Fruit fly (Drosophila melanogaster) whole organism, embryonic: ENCODE data around the gene Rtnl1.
A peak's percentile ranks its signal among the peaks of the same experiment; 100 is the strongest.

Experiments
- Aef1 ChIP-seq: fragments of 200-800 bp; sonication (Bioruptor generic); IDR thresholded peaks from 3 replicates; pipeline ENCODE4 v1.3.6; 2022; ENCODE audit warnings: missing biosample characterization, missing genetic modification characterization
- Bdp1 ChIP-seq: fragments of 200-800 bp; sonication (Bioruptor generic); optimal IDR thresholded peaks from 3 replicates; lab custom pipeline; 2016; ENCODE audit warnings: missing biosample characterization, missing genetic modification characterization
- C15 ChIP-seq: fragments of 200-800 bp; sonication (Bioruptor generic); IDR thresholded peaks from 3 replicates; pipeline ENCODE4 v1.3.6; 2022; ENCODE audit warnings: missing biosample characterization, missing genetic modification characterization
- CG10147 ChIP-seq: fragments of 200-800 bp; sonication (Bioruptor generic); optimal IDR thresholded peaks from 2 replicates; lab custom pipeline; 2019; ENCODE audit warnings: missing biosample characterization, mild to moderate bottlenecking, missing genetic modification characterization, moderate library complexity
- CG10274 ChIP-seq: fragments of 200-800 bp; sonication (Bioruptor generic); optimal IDR thresholded peaks from 3 replicates; lab custom pipeline; 2017; ENCODE audit warnings: missing biosample characterization, mild to moderate bottlenecking, missing genetic modification characterization
- CG11247 ChIP-seq: fragments of 200-800 bp; sonication (Bioruptor generic); IDR thresholded peaks from 2 replicates; pipeline ENCODE4 v1.3.6; 2022; ENCODE audit warnings: missing biosample characterization, missing genetic modification characterization
- CG11723 ChIP-seq: fragments of 200-800 bp; sonication (Bioruptor generic); optimal IDR thresholded peaks from 2 replicates; lab custom pipeline; 2017; ENCODE audit warnings: missing biosample characterization, mild to moderate bottlenecking, missing genetic modification characterization
- CG12942 ChIP-seq: fragments of 200-800 bp; sonication (Bioruptor generic); optimal IDR thresholded peaks from 3 replicates; lab custom pipeline; 2016; ENCODE audit warnings: missing biosample characterization, missing genetic modification characterization
- CG1529 ChIP-seq: fragments of 200-800 bp; sonication (Bioruptor generic); optimal IDR thresholded peaks from 3 replicates; lab custom pipeline; 2018; ENCODE audit warnings: missing biosample characterization, missing genetic modification characterization
- CG15514 ChIP-seq: fragments of 200-800 bp; sonication (Bioruptor generic); optimal IDR thresholded peaks from 3 replicates; lab custom pipeline; 2017; ENCODE audit warnings: missing biosample characterization, missing genetic modification characterization, mild to moderate bottlenecking, moderate library complexity, missing genetic modification reagents
- CG1603 ChIP-seq: fragments of 200-800 bp; sonication (Bioruptor generic); optimal IDR thresholded peaks from 2 replicates; lab custom pipeline; 2019; ENCODE audit warnings: missing biosample characterization, mild to moderate bottlenecking, missing genetic modification characterization, moderate library complexity
- CG32767 ChIP-seq: fragments of 200-800 bp; sonication (Bioruptor generic); IDR thresholded peaks from 2 replicates; pipeline ENCODE4 v1.3.6; 2022; ENCODE audit warnings: missing biosample characterization, missing genetic modification characterization
- CG4282 ChIP-seq: fragments of 200-800 bp; sonication (Bioruptor generic); optimal IDR thresholded peaks from 2 replicates; lab custom pipeline; 2016; ENCODE audit warnings: missing biosample characterization, missing genetic modification characterization
- CG4707 ChIP-seq: fragments of 200-800 bp; sonication (Bioruptor generic); optimal IDR thresholded peaks from 2 replicates; lab custom pipeline; 2018; ENCODE audit warnings: missing biosample characterization, mild to moderate bottlenecking, missing genetic modification characterization, moderate library complexity
- CG6791 ChIP-seq: fragments of 200-800 bp; sonication (Bioruptor generic); IDR thresholded peaks from 3 replicates; pipeline ENCODE4 v1.3.6; 2022; ENCODE audit warnings: missing biosample characterization, missing genetic modification characterization; ENCODE audit not compliant: partially characterized antibody
- CG6813 ChIP-seq: fragments of 200-800 bp; sonication (Bioruptor generic); optimal IDR thresholded peaks from 2 replicates; lab custom pipeline; 2017; ENCODE audit warnings: missing biosample characterization, missing genetic modification characterization, mild to moderate bottlenecking, moderate library complexity, missing genetic modification reagents
- CG6854 ChIP-seq: fragments of 200-800 bp; sonication (Bioruptor generic); optimal IDR thresholded peaks from 3 replicates; lab custom pipeline; 2017; ENCODE audit warnings: missing biosample characterization, mild to moderate bottlenecking, missing genetic modification characterization
- CG7987 ChIP-seq: fragments of 200-800 bp; sonication (Bioruptor generic); optimal IDR thresholded peaks from 2 replicates; lab custom pipeline; 2018; ENCODE audit warnings: missing biosample characterization, mild to moderate bottlenecking, missing genetic modification characterization, moderate library complexity
- CG9727 ChIP-seq: fragments of 200-800 bp; sonication (Bioruptor generic); optimal IDR thresholded peaks from 3 replicates; lab custom pipeline; 2017; ENCODE audit warnings: missing biosample characterization, mild to moderate bottlenecking, missing genetic modification characterization
- CkIIα-i1 ChIP-seq: fragments of 200-800 bp; sonication (Bioruptor generic); IDR thresholded peaks from 2 replicates; pipeline ENCODE4 v1.3.6; 2022; ENCODE audit warnings: missing biosample characterization, missing genetic modification characterization
- Dfd ChIP-seq, 2 experiments: fragments of >200 bp; optimal IDR thresholded peaks; 2 replicates each; lab custom pipeline; 2017; ENCODE audit warnings: missing biosample characterization in 2 of 2, missing genetic modification characterization in 2 of 2
- Ets65A ChIP-seq: fragments of 200-800 bp; sonication (Bioruptor generic); peaks from one replicate; lab custom pipeline; 2016; ENCODE audit warnings: missing biosample characterization, missing genetic modification characterization
- Ets97D ChIP-seq: fragments of 200-800 bp; sonication (Bioruptor generic); optimal IDR thresholded peaks from 3 replicates; lab custom pipeline; 2016; ENCODE audit warnings: missing biosample characterization, missing genetic modification characterization
- Fer3 ChIP-seq: fragments of 200-800 bp; sonication (Bioruptor generic); optimal IDR thresholded peaks from 2 replicates; lab custom pipeline; 2018; ENCODE audit warnings: missing biosample characterization, mild to moderate bottlenecking, missing genetic modification characterization, moderate library complexity
- HmgZ ChIP-seq: fragments of 200-800 bp; sonication (Bioruptor generic); optimal IDR thresholded peaks from 2 replicates; lab custom pipeline; 2018; ENCODE audit warnings: missing biosample characterization, mild to moderate bottlenecking, missing genetic modification characterization
- Jarid2 ChIP-seq: fragments of 200-800 bp; sonication (Bioruptor generic); optimal IDR thresholded peaks from 3 replicates; lab custom pipeline; 2017; ENCODE audit warnings: mild to moderate bottlenecking, missing biosample characterization, missing genetic modification reagents, missing genetic modification characterization
- Max ChIP-seq: fragments of 200-800 bp; sonication (Bioruptor generic); optimal IDR thresholded peaks from 2 replicates; lab custom pipeline; 2016; ENCODE audit warnings: missing biosample characterization, mild to moderate bottlenecking, missing genetic modification characterization
- Med ChIP-seq: fragments of 200-800 bp; sonication (Bioruptor generic); peaks from one replicate; lab custom pipeline; 2016; ENCODE audit warnings: missing biosample characterization, missing genetic modification characterization, mild to moderate bottlenecking, inconsistent platforms, moderate library complexity
- Ptx1 ChIP-seq: fragments of 200-800 bp; sonication (Bioruptor generic); IDR thresholded peaks from 2 replicates; pipeline ENCODE4 v1.3.6; 2022; ENCODE audit warnings: missing biosample characterization, missing genetic modification characterization
- Rx ChIP-seq: fragments of 200-800 bp; sonication (Bioruptor generic); IDR thresholded peaks from 2 replicates; pipeline ENCODE4 v1.3.6; 2022; ENCODE audit warnings: missing biosample characterization, missing genetic modification characterization
- Side ChIP-seq: fragments of 200-800 bp; sonication (Bioruptor generic); optimal IDR thresholded peaks from 2 replicates; lab custom pipeline; 2016; ENCODE audit warnings: missing biosample characterization, missing genetic modification characterization
- Sox100B ChIP-seq: fragments of 200-800 bp; sonication (Bioruptor generic); optimal IDR thresholded peaks from 3 replicates; lab custom pipeline; 2018; ENCODE audit warnings: missing biosample characterization, mild to moderate bottlenecking, missing genetic modification characterization
- Sry-δ ChIP-seq: fragments of 200-800 bp; sonication (Bioruptor generic); optimal IDR thresholded peaks from 2 replicates; lab custom pipeline; 2016; ENCODE audit warnings: missing biosample characterization, missing genetic modification characterization
- Taf1 ChIP-seq: fragments of 200-800 bp; sonication (Bioruptor generic); IDR thresholded peaks from 2 replicates; pipeline ENCODE4 v1.3.6; 2022; ENCODE audit warnings: missing biosample characterization, missing genetic modification characterization
- Xbp1 ChIP-seq: fragments of 200-800 bp; sonication (Bioruptor generic); optimal IDR thresholded peaks from 3 replicates; lab custom pipeline; 2016; ENCODE audit warnings: missing biosample characterization, mild to moderate bottlenecking, missing genetic modification characterization
- Xrp1 ChIP-seq: fragments of 200-800 bp; sonication (Bioruptor generic); IDR thresholded peaks from 2 replicates; pipeline ENCODE4 v1.3.6; 2022; ENCODE audit warnings: missing biosample characterization, missing genetic modification characterization
- ap ChIP-seq: fragments of 200-800 bp; sonication (Bioruptor generic); IDR thresholded peaks from 2 replicates; pipeline ENCODE4 v1.3.6; 2022; ENCODE audit warnings: missing biosample characterization, missing genetic modification characterization
- ash1 ChIP-seq: fragments of 200-800 bp; sonication (Bioruptor generic); optimal IDR thresholded peaks from 2 replicates; lab custom pipeline; 2018; ENCODE audit warnings: missing biosample characterization, mild to moderate bottlenecking, missing genetic modification characterization
- cato ChIP-seq: fragments of 200-800 bp; sonication (Bioruptor generic); optimal IDR thresholded peaks from 2 replicates; lab custom pipeline; 2016; ENCODE audit warnings: missing biosample characterization, missing genetic modification characterization, borderline replicate concordance
- dpn ChIP-seq, 2 experiments: fragments of 200-800 bp; sonication (Bioruptor generic); optimal IDR thresholded peaks; 3 replicates each; lab custom pipeline; 2016; ENCODE audit warnings: missing biosample characterization in 2 of 2, missing genetic modification characterization in 2 of 2
- fru ChIP-seq: fragments of >200 bp; optimal IDR thresholded peaks from 2 replicates; lab custom pipeline; 2017
- grn ChIP-seq: fragments of 200-800 bp; sonication (Bioruptor generic); optimal IDR thresholded peaks from 3 replicates; lab custom pipeline; 2017; ENCODE audit warnings: missing biosample characterization, missing genetic modification characterization
- hb ChIP-seq: fragments of 200-800 bp; sonication (Bioruptor generic); IDR thresholded peaks from 3 replicates; pipeline ENCODE4 v1.3.6; 2022; ENCODE audit warnings: missing biosample characterization, missing genetic modification characterization; ENCODE audit not compliant: partially characterized antibody
- mld ChIP-seq: fragments of 200-800 bp; sonication (Bioruptor generic); IDR thresholded peaks from 3 replicates; pipeline ENCODE4 v1.3.6; 2022; ENCODE audit warnings: missing biosample characterization, missing genetic modification characterization; ENCODE audit not compliant: partially characterized antibody
- nerfin-1 ChIP-seq: fragments of 200-800 bp; sonication (Bioruptor generic); optimal IDR thresholded peaks from 3 replicates; lab custom pipeline; 2019; ENCODE audit warnings: missing biosample characterization, mild to moderate bottlenecking, missing genetic modification characterization, moderate library complexity
- pb ChIP-seq: fragments of 200-800 bp; sonication (Bioruptor generic); optimal IDR thresholded peaks from 3 replicates; lab custom pipeline; 2016; ENCODE audit warnings: missing biosample characterization, missing genetic modification characterization
- sima ChIP-seq: fragments of 200-800 bp; sonication (Bioruptor generic); optimal IDR thresholded peaks from 2 replicates; lab custom pipeline; 2016; ENCODE audit warnings: missing biosample characterization, missing genetic modification characterization
- slp2 ChIP-seq: fragments of 200-800 bp; sonication (Bioruptor generic); optimal IDR thresholded peaks from 2 replicates; lab custom pipeline; 2016; ENCODE audit warnings: missing biosample characterization, missing genetic modification characterization
- wor ChIP-seq: fragments of 200-800 bp; sonication (Bioruptor generic); IDR thresholded peaks from 2 replicates; pipeline ENCODE4 v1.3.6; 2022; ENCODE audit warnings: missing biosample characterization, missing genetic modification characterization
- zf30C ChIP-seq: fragments of 200-800 bp; sonication (Bioruptor generic); optimal IDR thresholded peaks from 3 replicates; lab custom pipeline; 2018; ENCODE audit warnings: missing biosample characterization, mild to moderate bottlenecking, missing genetic modification characterization

Gene Rtnl1

dm6 chr2L:5004677-5005463, 4.7 kb downstream of the Rtnl1 start (continued):
- no peak for TF ChIP-seq Dfd (GFP tag; optimal IDR thresholded peaks at IDR 0.05; lab: Kevin White, UChicago)
- TF ChIP-seq Fer3 (tag; lab: Kevin White, UChicago): peak; percentile 97
- peak; percentile 60 for TF ChIP-seq grn
- TF ChIP-seq Med (GFP tag; lab: Kevin White, UChicago): peak; percentile 99
- peak; percentile 82 for TF ChIP-seq CG1603 (tag; lab: Kevin White, UChicago)
- TF ChIP-seq CG10147 (GFP tag; lab: Kevin White, UChicago): peak; percentile 96
- TF ChIP-seq Bdp1 (GFP tag; lab: Kevin White, UChicago): peak; percentile 89
- peak; percentile 91 for TF ChIP-seq Rx
- TF ChIP-seq Ets97D (GFP tag; lab: Kevin White, UChicago): peak; percentile 82
- TF ChIP-seq cato (GFP tag; lab: Kevin White, UChicago): peak; percentile 77
- peak; percentile 61 for TF ChIP-seq Jarid2 (GFP tag; lab: Kevin White, UChicago)
- peak; percentile 88 for TF ChIP-seq CG4282 (GFP tag; lab: Kevin White, UChicago)
- peak; percentile 90 for TF ChIP-seq pb (GFP tag; lab: Kevin White, UChicago)
- TF ChIP-seq wor (GFP tag; lab: Robert Waterston, UW): peak; percentile 90
- peak; percentile 96 for TF ChIP-seq CG11247
- TF ChIP-seq Ets65A (GFP tag; lab: Kevin White, UChicago): peak; percentile 99
- peak; percentile 94 for TF ChIP-seq CG6854 (GFP tag; lab: Kevin White, UChicago)
- TF ChIP-seq Aef1 (GFP tag; lab: Robert Waterston, UW): peak; percentile 96
- TF ChIP-seq Max (GFP tag; lab: Kevin White, UChicago): peak; percentile 85
- peak; percentile 87 for TF ChIP-seq Sox100B (GFP tag; lab: Kevin White, UChicago)
- TF ChIP-seq CG10274: peak; percentile 78
- peak; percentile 89 for TF ChIP-seq C15 (GFP tag; lab: Robert Waterston, UW)
- no peak for TF ChIP-seq CG6791 (GFP tag; lab: Robert Waterston, UW)
- peak; percentile 87 for TF ChIP-seq sima (GFP tag; lab: Kevin White, UChicago)
- TF ChIP-seq dpn (GFP tag; optimal IDR thresholded peaks at IDR 0.05; lab: Kevin White, UChicago): peak; percentile 95 to 96
- TF ChIP-seq CG7987: peak; percentile 89
- peak; percentile 93 for TF ChIP-seq CG32767 (GFP tag; lab: Robert Waterston, UW)
- TF ChIP-seq CG11723 (GFP tag; lab: Kevin White, UChicago): peak; percentile 87
- peak; percentile 96 for TF ChIP-seq Xbp1 (GFP tag; lab: Kevin White, UChicago)
- peak; percentile 92 for TF ChIP-seq slp2 (GFP tag; lab: Kevin White, UChicago)
- TF ChIP-seq Side (GFP tag; lab: Kevin White, UChicago): peak; percentile 95
- TF ChIP-seq CG12942 (GFP tag; lab: Kevin White, UChicago): peak; percentile 84
- no peak for TF ChIP-seq zf30C
- TF ChIP-seq Taf1: peak; percentile 94
- peak; percentile 93 for TF ChIP-seq CG9727 (GFP tag; lab: Kevin White, UChicago)
- peak; percentile 94 for TF ChIP-seq CG6813
- TF ChIP-seq Ptx1 (GFP tag; lab: Robert Waterston, UW): peak; percentile 97
- peak; percentile 86 for TF ChIP-seq CG1529 (GFP tag; lab: Kevin White, UChicago)
- TF ChIP-seq nerfin-1 (tag; lab: Kevin White, UChicago): peak; percentile 86
- TF ChIP-seq Xrp1 (GFP tag; lab: Robert Waterston, UW): peak; percentile 97
- no peak for TF ChIP-seq fru
- no peak for TF ChIP-seq hb (GFP tag; lab: Robert Waterston, UW)
- peak; percentile 69 for TF ChIP-seq Sry-δ
- TF ChIP-seq mld (GFP tag; lab: Robert Waterston, UW): no peak
- TF ChIP-seq ap (GFP tag; lab: Robert Waterston, UW): peak; percentile 94
- TF ChIP-seq CG15514: peak; percentile 92
- peak; percentile 96 for TF ChIP-seq HmgZ (tag; lab: Kevin White, UChicago)
- TF ChIP-seq CG4707: peak; percentile 80
- peak; percentile 79 for TF ChIP-seq ash1
- TF ChIP-seq CkIIα-i1: peak; percentile 68; the same call in 1 of the 2 replicates
